Worm (Caenorhabditis elegans): Measurements from ENCODE around the gene Y54G2A.36.

ce11 chrIV:2890401-2890952, 7.0 kb upstream of the Y54G2A.36 start, which contains the start of the genes nprt-1 and dib-1:
- TF ChIP-seq T22C8.4 (GFP tag; IDR thresholded peaks at IDR 0.05): no peak
- TF ChIP-seq med-1 (GFP tag; optimal IDR thresholded peaks at IDR 0.05; ENCODE audit: insufficient read depth): no peak
- no peak for TF ChIP-seq flt-1 (GFP tag; IDR thresholded peaks at IDR 0.05)
- no peak for TF ChIP-seq ref-1 (GFP tag; conservative IDR thresholded peaks at IDR 0.05)
- TF ChIP-seq klf-2 (GFP tag; conservative IDR thresholded peaks at IDR 0.05): no peak
- no peak for TF ChIP-seq ztf-29 (GFP tag; IDR thresholded peaks at IDR 0.05)
- no peak for TF ChIP-seq tab-1 (GFP tag; IDR thresholded peaks at IDR 0.05)
- TF ChIP-seq cog-1 (tag; optimal IDR thresholded peaks at IDR 0.05): no peak
